Fruit fly (Drosophila melanogaster) whole organism, embryonic: Measurements from ENCODE around the gene jv.

Source experiments
- Ada2b ChIP-seq: fragments of 200-800 bp; sonication (Bioruptor generic); IDR thresholded peaks from 2 replicates; pipeline ENCODE4 v1.3.6; 2022; ENCODE audit warnings: missing biosample characterization, missing genetic modification characterization
- Atf3 ChIP-seq: fragments of 200-800 bp; sonication (Bioruptor generic); optimal IDR thresholded peaks from 3 replicates; lab custom pipeline; 2016; ENCODE audit warnings: missing biosample characterization, missing genetic modification characterization
- CG10543 ChIP-seq: fragments of 200-800 bp; sonication (Bioruptor generic); optimal IDR thresholded peaks from 3 replicates; lab custom pipeline; 2017; ENCODE audit warnings: missing biosample characterization, mild to moderate bottlenecking, missing genetic modification characterization, moderate library complexity
- CG11085 ChIP-seq: fragments of 200-800 bp; sonication (Bioruptor generic); IDR thresholded peaks from 2 replicates; pipeline ENCODE4 v1.3.6; 2022; ENCODE audit warnings: missing biosample characterization, missing genetic modification characterization
- CG11560 ChIP-seq: fragments of 200-800 bp; sonication (Bioruptor generic); IDR thresholded peaks from 3 replicates; pipeline ENCODE4 v1.3.6; 2022; ENCODE audit warnings: missing biosample characterization, missing genetic modification characterization
- CG12155 ChIP-seq: fragments of 200-800 bp; sonication (Bioruptor generic); optimal IDR thresholded peaks from 3 replicates; lab custom pipeline; 2016; ENCODE audit warnings: missing biosample characterization, missing genetic modification characterization
- CG12236 ChIP-seq: fragments of 200-800 bp; sonication (Bioruptor generic); optimal IDR thresholded peaks from 2 replicates; lab custom pipeline; 2016; ENCODE audit warnings: missing biosample characterization, missing genetic modification characterization
- CG12744 ChIP-seq: fragments of 200-800 bp; sonication (Bioruptor generic); optimal IDR thresholded peaks from 2 replicates; lab custom pipeline; 2016; ENCODE audit warnings: missing biosample characterization, missing genetic modification characterization
- CG12769 ChIP-seq: fragments of 200-800 bp; sonication (Bioruptor generic); optimal IDR thresholded peaks from 2 replicates; lab custom pipeline; 2019; ENCODE audit warnings: missing biosample characterization, mild to moderate bottlenecking, missing genetic modification characterization, moderate library complexity
- CG13624 ChIP-seq: fragments of 200-800 bp; sonication (Bioruptor generic); optimal IDR thresholded peaks from 2 replicates; lab custom pipeline; 2016; ENCODE audit warnings: missing biosample characterization, missing genetic modification characterization
- CG14014 ChIP-seq: fragments of 200-800 bp; sonication (Bioruptor generic); IDR thresholded peaks from 2 replicates; pipeline ENCODE4 v1.3.6; 2022; ENCODE audit warnings: missing biosample characterization, missing genetic modification characterization
- CG14710 ChIP-seq: fragments of 200-800 bp; sonication (Bioruptor generic); optimal IDR thresholded peaks from 3 replicates; lab custom pipeline; 2019; ENCODE audit warnings: missing biosample characterization, mild to moderate bottlenecking, missing genetic modification characterization, moderate library complexity
- CG1529 ChIP-seq: fragments of 200-800 bp; sonication (Bioruptor generic); optimal IDR thresholded peaks from 3 replicates; lab custom pipeline; 2018; ENCODE audit warnings: missing biosample characterization, missing genetic modification characterization
- CG16813 ChIP-seq: fragments of 200-800 bp; sonication (Bioruptor generic); IDR thresholded peaks from 3 replicates; pipeline ENCODE4 v1.3.6; 2022; ENCODE audit warnings: missing biosample characterization, missing genetic modification characterization; ENCODE audit not compliant: partially characterized antibody
- CG17361 ChIP-seq: fragments of 200-800 bp; sonication (Bioruptor generic); IDR thresholded peaks from 3 replicates; pipeline ENCODE4 v1.3.6; 2022; ENCODE audit warnings: missing biosample characterization, missing genetic modification characterization
- CG17385 ChIP-seq: fragments of 200-800 bp; sonication (Bioruptor generic); optimal IDR thresholded peaks from 3 replicates; lab custom pipeline; 2018; ENCODE audit warnings: missing biosample characterization, mild to moderate bottlenecking, missing genetic modification characterization
- CG18619 ChIP-seq: fragments of 200-800 bp; sonication (Bioruptor generic); optimal IDR thresholded peaks from 3 replicates; lab custom pipeline; 2017; ENCODE audit warnings: missing biosample characterization, mild to moderate bottlenecking, missing genetic modification characterization
- CG34224 ChIP-seq: fragments of 200-800 bp; sonication (Bioruptor generic); IDR thresholded peaks from 3 replicates; pipeline ENCODE4 v1.3.6; 2022; ENCODE audit warnings: missing biosample characterization, missing genetic modification characterization; ENCODE audit not compliant: partially characterized antibody
- CG34376 ChIP-seq: fragments of 200-800 bp; sonication (Bioruptor generic); optimal IDR thresholded peaks from 2 replicates; lab custom pipeline; 2018; ENCODE audit warnings: missing biosample characterization, mild to moderate bottlenecking, missing genetic modification characterization
- CG4707 ChIP-seq: fragments of 200-800 bp; sonication (Bioruptor generic); optimal IDR thresholded peaks from 2 replicates; lab custom pipeline; 2018; ENCODE audit warnings: missing biosample characterization, mild to moderate bottlenecking, missing genetic modification characterization, moderate library complexity
- CG7357 ChIP-seq: fragments of 200-800 bp; sonication (Bioruptor generic); IDR thresholded peaks from 3 replicates; pipeline ENCODE4 v1.3.6; 2022; ENCODE audit warnings: missing biosample characterization, missing genetic modification characterization
- CG9609 ChIP-seq: fragments of 200-800 bp; sonication (Bioruptor generic); optimal IDR thresholded peaks from 3 replicates; lab custom pipeline; 2016; ENCODE audit warnings: missing biosample characterization, missing genetic modification characterization
- Dad ChIP-seq: fragments of 200-800 bp; sonication (Bioruptor generic); optimal IDR thresholded peaks from 3 replicates; lab custom pipeline; 2016; ENCODE audit warnings: missing biosample characterization, missing genetic modification characterization
- Doc3 ChIP-seq: fragments of 200-800 bp; sonication (Bioruptor generic); IDR thresholded peaks from 3 replicates; pipeline ENCODE4 v1.3.6; 2022; ENCODE audit warnings: missing biosample characterization, missing genetic modification characterization; ENCODE audit not compliant: partially characterized antibody
- Ets65A ChIP-seq: fragments of 200-800 bp; sonication (Bioruptor generic); peaks from one replicate; lab custom pipeline; 2016; ENCODE audit warnings: missing biosample characterization, missing genetic modification characterization
- Hand ChIP-seq: fragments of 200-800 bp; sonication (Bioruptor generic); optimal IDR thresholded peaks from 2 replicates; lab custom pipeline; 2017; ENCODE audit warnings: mild to moderate bottlenecking, missing biosample characterization, missing genetic modification reagents, missing genetic modification characterization
- HmgZ ChIP-seq: fragments of 200-800 bp; sonication (Bioruptor generic); optimal IDR thresholded peaks from 2 replicates; lab custom pipeline; 2018; ENCODE audit warnings: missing biosample characterization, mild to moderate bottlenecking, missing genetic modification characterization
- Hr39 ChIP-seq: fragments of >200 bp; optimal IDR thresholded peaks from 2 replicates; lab custom pipeline; 2017
- Mrtf ChIP-seq: fragments of 200-800 bp; sonication (Bioruptor generic); IDR thresholded peaks from 3 replicates; pipeline ENCODE4 v1.3.6; 2022; ENCODE audit warnings: missing biosample characterization, missing genetic modification characterization
- NC2β ChIP-seq: fragments of 200-800 bp; sonication (Bioruptor generic); optimal IDR thresholded peaks from 2 replicates; lab custom pipeline; 2016; ENCODE audit warnings: missing biosample characterization, missing genetic modification characterization
- Opbp ChIP-seq: fragments of 200-800 bp; sonication (Bioruptor generic); IDR thresholded peaks from 3 replicates; pipeline ENCODE4 v1.3.6; 2022; ENCODE audit warnings: missing biosample characterization, missing genetic modification characterization; ENCODE audit not compliant: partially characterized antibody
- Vsx1 ChIP-seq: fragments of 200-800 bp; sonication (Bioruptor generic); optimal IDR thresholded peaks from 2 replicates; lab custom pipeline; 2017; ENCODE audit warnings: missing biosample characterization, mild to moderate bottlenecking, missing genetic modification characterization, missing genetic modification reagents
- Xrp1 ChIP-seq: fragments of 200-800 bp; sonication (Bioruptor generic); IDR thresholded peaks from 2 replicates; pipeline ENCODE4 v1.3.6; 2022; ENCODE audit warnings: missing biosample characterization, missing genetic modification characterization
- YL-1 ChIP-seq: fragments of 200-800 bp; sonication (Bioruptor generic); optimal IDR thresholded peaks from 3 replicates; lab custom pipeline; 2017; ENCODE audit warnings: missing biosample characterization, mild to moderate bottlenecking, missing genetic modification characterization
- btn ChIP-seq: fragments of 200-800 bp; sonication (Bioruptor generic); optimal IDR thresholded peaks from 2 replicates; lab custom pipeline; 2016; ENCODE audit warnings: missing biosample characterization, missing genetic modification characterization
- chn ChIP-seq: fragments of 200-800 bp; sonication (Bioruptor generic); optimal IDR thresholded peaks from 2 replicates; lab custom pipeline; 2016; ENCODE audit warnings: missing biosample characterization, missing genetic modification characterization
- croc ChIP-seq: fragments of 200-800 bp; sonication (Bioruptor generic); conservative IDR thresholded peaks from 3 replicates; pipeline ENCODE4 v1.3.6; 2022; ENCODE audit warnings: missing biosample characterization, missing genetic modification characterization
- danr ChIP-seq: fragments of 200-800 bp; sonication (Bioruptor generic); IDR thresholded peaks from 2 replicates; pipeline ENCODE4 v1.3.6; 2022; ENCODE audit warnings: missing biosample characterization, missing genetic modification characterization
- eyg ChIP-seq: fragments of 200-800 bp; sonication (Bioruptor generic); optimal IDR thresholded peaks from 3 replicates; lab custom pipeline; 2016; ENCODE audit warnings: missing biosample characterization, missing genetic modification characterization
- hkb ChIP-seq, 2 experiments: fragments of 200-800 bp in 1 of 2; fragments of >200 bp in 1 of 2; sonication (Bioruptor generic) in 1 of 2; IDR thresholded peaks in 1 of 2; optimal IDR thresholded peaks in 1 of 2; 2 replicates each; pipeline versions ENCODE4 v1.3.6 to Lab custom; 2017 to 2022; ENCODE audit warnings: missing biosample characterization in 1 of 2, missing genetic modification characterization in 1 of 2
- hth ChIP-seq: fragments of >200 bp; optimal IDR thresholded peaks from 2 replicates; lab custom pipeline; 2017; ENCODE audit warnings: inconsistent platforms
- jigr1 ChIP-seq: fragments of 200-800 bp; sonication (Bioruptor generic); IDR thresholded peaks from 3 replicates; pipeline ENCODE4 v1.3.6; 2022; ENCODE audit warnings: missing biosample characterization, missing genetic modification characterization
- kni ChIP-seq: fragments of 200-800 bp; sonication (Bioruptor generic); optimal IDR thresholded peaks from 3 replicates; lab custom pipeline; 2017; ENCODE audit warnings: mild to moderate bottlenecking, missing biosample characterization, missing genetic modification reagents, missing genetic modification characterization
- maf-S ChIP-seq: fragments of 200-800 bp; sonication (Bioruptor generic); optimal IDR thresholded peaks from 2 replicates; lab custom pipeline; 2016; ENCODE audit warnings: missing biosample characterization, missing genetic modification characterization
- mirr ChIP-seq: fragments of 200-800 bp; sonication (Bioruptor generic); optimal IDR thresholded peaks from 3 replicates; lab custom pipeline; 2018; ENCODE audit warnings: missing biosample characterization, mild to moderate bottlenecking, missing genetic modification characterization
- mld ChIP-seq: fragments of 200-800 bp; sonication (Bioruptor generic); IDR thresholded peaks from 3 replicates; pipeline ENCODE4 v1.3.6; 2022; ENCODE audit warnings: missing biosample characterization, missing genetic modification characterization; ENCODE audit not compliant: partially characterized antibody
- pum ChIP-seq: fragments of 200-800 bp; sonication (Bioruptor generic); optimal IDR thresholded peaks from 2 replicates; lab custom pipeline; 2016; ENCODE audit warnings: missing biosample characterization, missing genetic modification characterization
- sens ChIP-seq: fragments of 200-800 bp; sonication (Bioruptor generic); peaks from one replicate; lab custom pipeline; 2016; ENCODE audit warnings: missing biosample characterization, missing genetic modification characterization
- ssp ChIP-seq: fragments of 200-800 bp; sonication (Bioruptor generic); IDR thresholded peaks from 2 replicates; pipeline ENCODE4 v1.3.6; 2022; ENCODE audit warnings: missing biosample characterization, missing genetic modification characterization
- sug ChIP-seq: fragments of 200-800 bp; optimal IDR thresholded peaks from 2 replicates; lab custom pipeline; 2019; ENCODE audit warnings: missing biosample characterization, mild to moderate bottlenecking, missing genetic modification characterization, moderate library complexity
- tin ChIP-seq: fragments of 200-800 bp; sonication (Bioruptor generic); optimal IDR thresholded peaks from 3 replicates; lab custom pipeline; 2016; ENCODE audit warnings: missing biosample characterization, missing genetic modification characterization

Gene jv

DNA sequence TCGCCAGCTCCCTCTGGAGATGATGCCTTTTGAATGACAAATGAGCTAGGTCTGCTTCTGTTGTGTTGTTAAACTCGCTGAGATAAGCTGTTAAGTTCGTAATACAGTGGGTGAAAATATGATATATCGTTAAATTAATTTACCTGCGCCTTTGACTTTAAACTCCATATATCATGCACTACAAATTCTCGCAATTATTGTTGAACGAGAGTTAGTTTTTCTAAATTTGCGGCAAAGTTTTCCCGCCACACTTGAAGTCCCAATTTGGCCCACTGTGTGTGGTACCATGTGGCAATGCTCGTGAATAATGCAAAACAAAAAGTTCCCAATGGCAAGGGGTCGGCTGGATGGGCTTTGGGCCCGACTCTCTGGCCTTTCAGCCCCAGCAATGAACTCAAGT is 12.6 kb downstream of the jv start (continued):
- TF ChIP-seq mld (GFP tag; lab: Robert Waterston, UW), result no peak
- no peak for TF ChIP-seq danr (GFP tag; lab: Robert Waterston, UW)
- TF ChIP-seq croc (GFP tag; lab: Robert Waterston, UW), result peak; percentile 41; the same call in 1 of the 3 replicates
- TF ChIP-seq Opbp (GFP tag; lab: Robert Waterston, UW), result no peak
- TF ChIP-seq Atf3 (GFP tag; lab: Kevin White, UChicago), result peak; percentile 26
- TF ChIP-seq tin, result peak; percentile 51
- TF ChIP-seq YL-1, result no peak
- TF ChIP-seq NC2β, result no peak
- TF ChIP-seq CG1529, result peak; percentile 6
- peak; percentile 16 for TF ChIP-seq Hand
- TF ChIP-seq CG11085 (GFP tag; lab: Robert Waterston, UW), result peak; percentile 39; the same call in 1 of the 2 replicates
- no peak for TF ChIP-seq Doc3 (GFP tag; lab: Robert Waterston, UW)
- no peak for TF ChIP-seq hth
- no peak for TF ChIP-seq Ets65A (GFP tag; lab: Kevin White, UChicago)
- peak; percentile 28; the same call in 1 of the 3 replicates for TF ChIP-seq CG11560
- peak; percentile 54 for TF ChIP-seq CG9609
- peak; percentile 76 for TF ChIP-seq CG4707 (GFP tag; lab: Kevin White, UChicago)
- peak; percentile 42 for TF ChIP-seq CG13624 (GFP tag; lab: Kevin White, UChicago)
- TF ChIP-seq Mrtf (GFP tag; lab: Robert Waterston, UW), result 0 out of 3 replicates have a peak, but pooled peaks have one; percentile 48
- no peak for TF ChIP-seq CG34224 (GFP tag; lab: Robert Waterston, UW)
- TF ChIP-seq CG14014 (GFP tag; lab: Robert Waterston, UW), result peak; percentile 59; the same call in 1 of the 2 replicates
- peak; percentile 68 for TF ChIP-seq CG7357 (GFP tag; lab: Robert Waterston, UW)
- peak; percentile 7 for TF ChIP-seq CG12236 (GFP tag; lab: Kevin White, UChicago)
- no peak for TF ChIP-seq CG12155
- TF ChIP-seq Dad (GFP tag; lab: Kevin White, UChicago), result peak; percentile 13
- TF ChIP-seq chn, result peak; percentile 18
- TF ChIP-seq CG12744 (GFP tag; lab: Kevin White, UChicago), result peak; percentile 3
- TF ChIP-seq CG34376 (GFP tag; lab: Kevin White, UChicago), result no peak
- TF ChIP-seq CG10543, result no peak
- TF ChIP-seq pum (GFP tag; lab: Kevin White, UChicago), result peak; percentile 41
- TF ChIP-seq maf-S (GFP tag; lab: Kevin White, UChicago), result peak; percentile 7
- TF ChIP-seq Hr39, result no peak
- no peak for TF ChIP-seq mirr
- TF ChIP-seq CG17385 (GFP tag; lab: Kevin White, UChicago), result peak; percentile 57
- peak; percentile 36; the same call in 1 of the 2 replicates for TF ChIP-seq Xrp1 (GFP tag; lab: Robert Waterston, UW)
- no peak for TF ChIP-seq Vsx1 (GFP tag; lab: Kevin White, UChicago)
- no peak for TF ChIP-seq CG16813
- no peak; the same call in 1 of the 3 replicates for TF ChIP-seq CG17361
- no peak for TF ChIP-seq sug
- TF ChIP-seq sens (GFP tag; lab: Kevin White, UChicago), result peak; percentile 93
- TF ChIP-seq eyg (GFP tag; lab: Kevin White, UChicago), result peak; percentile 32
- no peak for TF ChIP-seq hkb (optimal IDR thresholded peaks at IDR 0.05; lab: Kevin White, UChicago)
- peak; percentile 72; the same call in 1 of the 2 replicates for TF ChIP-seq hkb (GFP tag; IDR thresholded peaks at IDR 0.05; lab: Robert Waterston, UW)
- TF ChIP-seq HmgZ (tag; lab: Kevin White, UChicago), result peak; percentile 42
- no peak for TF ChIP-seq kni (GFP tag; lab: Kevin White, UChicago)
- TF ChIP-seq CG18619 (GFP tag; lab: Kevin White, UChicago), result peak; percentile 25
- peak; percentile 30; the same call in 1 of the 2 replicates for TF ChIP-seq ssp (GFP tag; lab: Robert Waterston, UW)
- TF ChIP-seq jigr1 (GFP tag; lab: Robert Waterston, UW), result peak; percentile 60; the same call in 1 of the 3 replicates
- TF ChIP-seq Ada2b (GFP tag; lab: Robert Waterston, UW), result peak; percentile 81
- TF ChIP-seq btn (GFP tag; lab: Kevin White, UChicago), result no peak
- peak; percentile 85 for TF ChIP-seq CG12769 (tag; lab: Kevin White, UChicago)
- TF ChIP-seq CG14710 (tag; lab: Kevin White, UChicago), result no peak
